Worm (Caenorhabditis elegans): ENCODE data around the gene W03C9.8.

Gene W03C9.8

ce11 chrII:11966602-11967001 lies 18.0 kb downstream of the W03C9.8 start, which contains the start of gene rab-7 (continued):
- TF ChIP-seq xnd-1 (tag; optimal IDR thresholded peaks at IDR 0.05): no peak
- TF ChIP-seq F23B12.7 (tag; optimal IDR thresholded peaks at IDR 0.05; ENCODE audit: insufficient read depth): peak; percentile 51
- TF ChIP-seq lin-54 (GFP tag; optimal IDR thresholded peaks at IDR 0.05): peak; percentile 19
- TF ChIP-seq ceh-27 (GFP tag; optimal IDR thresholded peaks at IDR 0.05): no peak
- no peak for TF ChIP-seq nhr-179 (tag; optimal IDR thresholded peaks at IDR 0.05)
- no peak for TF ChIP-seq die-1 (tag; optimal IDR thresholded peaks at IDR 0.05)
- TF ChIP-seq ama-1 (optimal IDR thresholded peaks at IDR 0.05): peak; percentile 66
- no peak for TF ChIP-seq ama-1 (GFP tag; optimal IDR thresholded peaks at IDR 0.05)
- TF ChIP-seq rpc-1 (optimal IDR thresholded peaks at IDR 0.05): no peak
- TF ChIP-seq rpc-1 (tag; optimal IDR thresholded peaks at IDR 0.05): no peak
- TF ChIP-seq Y53F4B.3 (GFP tag; IDR thresholded peaks at IDR 0.05): no peak
- no peak for TF ChIP-seq F55B11.4 (tag; optimal IDR thresholded peaks at IDR 0.05; ENCODE audit: borderline replicate concordance, insufficient read depth)
- 0 out of 2 replicates have a peak, but pooled peaks have one; percentile 10 for TF ChIP-seq attf-6 (GFP tag; IDR thresholded peaks at IDR 0.05)
- TF ChIP-seq lir-1 (GFP tag; conservative IDR thresholded peaks at IDR 0.05): no peak
- TF ChIP-seq atf-7 (tag; optimal IDR thresholded peaks at IDR 0.05): peak; percentile 63
- TF ChIP-seq gei-17 (GFP tag; optimal IDR thresholded peaks at IDR 0.05): no peak
- no peak for TF ChIP-seq nhr-27 (tag; optimal IDR thresholded peaks at IDR 0.05)
- TF ChIP-seq F33H1.4 (GFP tag; IDR thresholded peaks at IDR 0.05): 0 out of 2 replicates have a peak, but pooled peaks have one; percentile 15
- TF ChIP-seq B0336.3 (GFP tag; IDR thresholded peaks at IDR 0.05): 0 out of 2 replicates have a peak, but pooled peaks have one; percentile 29
- TF ChIP-seq snpc-3.4 (tag; optimal IDR thresholded peaks at IDR 0.05): no peak
- no peak for TF ChIP-seq Y95B8A.8 (GFP tag; IDR thresholded peaks at IDR 0.05)
- 0 out of 2 replicates have a peak, but pooled peaks have one; percentile 32 for TF ChIP-seq pbrm-1 (GFP tag; IDR thresholded peaks at IDR 0.05)
- no peak for TF ChIP-seq nhr-120 (GFP tag; IDR thresholded peaks at IDR 0.05)
- no peak for TF ChIP-seq egl-44 (GFP tag; IDR thresholded peaks at IDR 0.05)
- TF ChIP-seq F10E7.11 (tag; optimal IDR thresholded peaks at IDR 0.05): peak; percentile 24
- no peak for TF ChIP-seq aptf-3 (GFP tag; IDR thresholded peaks at IDR 0.05)
- TF ChIP-seq rec-8 (tag; optimal IDR thresholded peaks at IDR 0.05): no peak
- TF ChIP-seq Y56A3A.18 (GFP tag; IDR thresholded peaks at IDR 0.05): no peak
- no peak for TF ChIP-seq tbp1 (GFP tag; optimal IDR thresholded peaks at IDR 0.05)
- TF ChIP-seq D2030.7 (GFP tag; IDR thresholded peaks at IDR 0.05): 0 out of 2 replicates have a peak, but pooled peaks have one; percentile 36
- TF ChIP-seq F39B2.1 (GFP tag; IDR thresholded peaks at IDR 0.05): 0 out of 2 replicates have a peak, but pooled peaks have one; percentile 19
- no peak for TF ChIP-seq tbx-9 (tag; optimal IDR thresholded peaks at IDR 0.05; ENCODE audit: borderline replicate concordance)
- TF ChIP-seq egrh-3 (GFP tag; IDR thresholded peaks at IDR 0.05): no peak
- no peak for TF ChIP-seq athp-1 (tag; optimal IDR thresholded peaks at IDR 0.05)
- no peak for TF ChIP-seq Y79H2A.3 (GFP tag; conservative IDR thresholded peaks at IDR 0.05)
- TF ChIP-seq madf-6 (GFP tag; IDR thresholded peaks at IDR 0.05): no peak
- no peak for TF ChIP-seq efl-1 (GFP tag; optimal IDR thresholded peaks at IDR 0.05)
- no peak for TF ChIP-seq let-607 (tag; optimal IDR thresholded peaks at IDR 0.05)
- no peak for TF ChIP-seq ets-4 (GFP tag; optimal IDR thresholded peaks at IDR 0.05)
- peak; percentile 42; the same call in 1 of the 2 replicates for TF ChIP-seq Y53G8AR.9 (GFP tag; conservative IDR thresholded peaks at IDR 0.05)
- no peak for TF ChIP-seq ztf-28 (GFP tag; IDR thresholded peaks at IDR 0.05)
- TF ChIP-seq dpff-1 (tag; optimal IDR thresholded peaks at IDR 0.05): peak; percentile 55
